Fruit fly (Drosophila melanogaster) whole organism, prepupa: ENCODE results near the gene CG10650.

Experiments
- CG11762 ChIP-seq: fragments of 200-800 bp; sonication (Bioruptor generic); optimal IDR thresholded peaks from 3 replicates; lab custom pipeline; 2016; ENCODE audit warnings: missing biosample characterization, missing genetic modification characterization; ENCODE audit not compliant: insufficient read depth
- CG3032 ChIP-seq: fragments of 200-800 bp; optimal IDR thresholded peaks from 2 replicates; lab custom pipeline; 2019; ENCODE audit warnings: missing biosample characterization, mild to moderate bottlenecking, missing genetic modification characterization, moderate library complexity
- CG31627 ChIP-seq: fragments of 200-800 bp; sonication (Bioruptor generic); optimal IDR thresholded peaks from 3 replicates; lab custom pipeline; 2016; ENCODE audit warnings: missing biosample characterization, missing genetic modification characterization
- CG34406 ChIP-seq: fragments of 200-800 bp; sonication (Bioruptor generic); optimal IDR thresholded peaks from 3 replicates; lab custom pipeline; 2016; ENCODE audit warnings: missing biosample characterization, missing genetic modification characterization
- CG6792 ChIP-seq: fragments of 200-800 bp; sonication (Bioruptor generic); optimal IDR thresholded peaks from 3 replicates; lab custom pipeline; 2016; ENCODE audit warnings: missing biosample characterization, missing genetic modification characterization
- CG8319 ChIP-seq: fragments of 200-800 bp; sonication (Bioruptor generic); optimal IDR thresholded peaks from 3 replicates; lab custom pipeline; 2016; ENCODE audit warnings: missing biosample characterization, missing genetic modification characterization
- Ets21C ChIP-seq: fragments of 200-800 bp; sonication (Bioruptor generic); optimal IDR thresholded peaks from 3 replicates; lab custom pipeline; 2016; ENCODE audit warnings: missing biosample characterization, missing genetic modification characterization
- Smox ChIP-seq: fragments of 200-800 bp; sonication (Bioruptor generic); optimal IDR thresholded peaks from 3 replicates; lab custom pipeline; 2016; ENCODE audit warnings: missing biosample characterization, missing genetic modification characterization
- achi ChIP-seq: fragments of 200-800 bp; sonication (Bioruptor generic); optimal IDR thresholded peaks from 3 replicates; lab custom pipeline; 2016; ENCODE audit warnings: missing biosample characterization, missing genetic modification characterization
- fd59A ChIP-seq: fragments of 200-800 bp; sonication (Bioruptor generic); optimal IDR thresholded peaks from 2 replicates; lab custom pipeline; 2017; ENCODE audit warnings: missing biosample characterization, mild to moderate bottlenecking, missing genetic modification characterization, missing genetic modification reagents
- ss ChIP-seq, 2 experiments: fragments of 200-800 bp; sonication (Bioruptor generic); optimal IDR thresholded peaks; 2 replicates in 1 of 2; 3 replicates in 1 of 2; lab custom pipeline; 2017 to 2018; ENCODE audit warnings: mild to moderate bottlenecking in 2 of 2, missing biosample characterization in 2 of 2, missing genetic modification characterization in 2 of 2, moderate library complexity in 1 of 2

DNA sequence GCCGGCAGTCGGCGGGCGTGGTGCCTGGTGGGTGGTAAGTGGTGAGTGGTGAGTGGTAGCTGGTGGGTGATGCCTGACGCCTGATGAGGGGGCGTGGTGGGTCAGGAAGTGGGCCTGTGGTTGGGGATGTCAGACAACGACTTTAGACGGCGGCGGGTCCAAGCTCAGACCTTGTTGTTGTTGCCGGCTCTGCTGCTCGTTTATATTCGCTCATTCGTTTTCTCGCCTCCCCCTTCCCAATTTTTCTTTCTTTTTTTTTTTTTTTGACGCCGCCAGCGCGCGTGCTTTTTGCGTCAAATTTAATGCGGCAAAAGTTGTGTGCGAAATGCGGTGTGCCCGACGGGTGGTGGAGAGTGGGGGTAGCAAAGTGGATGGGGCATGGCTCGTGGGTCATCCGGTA lies 23.9 kb upstream of the CG10650 start:
- TF ChIP-seq CG6792 (GFP tag; lab: Kevin White, UChicago) (no peak), Smox (GFP tag; lab: Kevin White, UChicago) (no peak), ss (GFP tag; optimal IDR thresholded peaks at IDR 0.05; lab: Kevin White, UChicago) (no peak), CG34406 (GFP tag; lab: Kevin White, UChicago) (no peak), achi (no peak), CG31627 (GFP tag; lab: Kevin White, UChicago) (no peak), CG3032 (no peak), CG11762 (GFP tag; lab: Kevin White, UChicago) (no peak), fd59A (GFP tag; lab: Kevin White, UChicago) (no peak), CG8319 (no peak), Ets21C (GFP tag; lab: Kevin White, UChicago) (no peak)
